Worm (Caenorhabditis elegans) whole organism, late embryonic: Measurements from ENCODE around the gene cest-3.
A peak's percentile ranks its signal among the peaks of the same experiment; 100 is the strongest.

Source experiments
- C08G9.2 ChIP-seq: sonication (generic microtip); optimal IDR thresholded peaks from 2 replicates; lab custom pipeline; 2016; ENCODE audit warnings: mild to moderate bottlenecking, missing genetic modification characterization, moderate library complexity, missing compliant biosample characterization
- C38D4.7 ChIP-seq: fragments of 200-800 bp; sonication (Bioruptor generic); optimal IDR thresholded peaks from 2 replicates; lab custom pipeline; 2018; ENCODE audit warnings: mild to moderate bottlenecking, missing genetic modification characterization, moderate library complexity, missing compliant biosample characterization
- K09A11.1 ChIP-seq: sonication (generic microtip); optimal IDR thresholded peaks from 2 replicates; lab custom pipeline; 2017; ENCODE audit warnings: antibody characterized with exemption, mild to moderate bottlenecking, missing genetic modification characterization, missing compliant biosample characterization; ENCODE audit not compliant: insufficient read depth
- T23F11.4 ChIP-seq: fragments of 200-800 bp; sonication (Bioruptor generic); optimal IDR thresholded peaks from 2 replicates; lab custom pipeline; 2018; ENCODE audit warnings: mild to moderate bottlenecking, missing genetic modification characterization, missing compliant biosample characterization
- Y22D7AL.16 ChIP-seq: sonication (generic microtip); optimal IDR thresholded peaks from 2 replicates; lab custom pipeline; 2016; ENCODE audit warnings: missing genetic modification characterization, missing compliant biosample characterization
- ahr-1 ChIP-seq: sonication (generic microtip); optimal IDR thresholded peaks from 2 replicates; lab custom pipeline; 2016; ENCODE audit warnings: missing genetic modification characterization, missing compliant biosample characterization
- ceh-14 ChIP-seq: sonication (generic microtip); optimal IDR thresholded peaks from 2 replicates; lab custom pipeline; 2016; ENCODE audit warnings: missing genotype, missing genetic modification characterization, missing compliant biosample characterization
- ceh-24 ChIP-seq: sonication (generic microtip); optimal IDR thresholded peaks from 2 replicates; lab custom pipeline; 2016; ENCODE audit warnings: mild to moderate bottlenecking, missing genetic modification characterization, missing compliant biosample characterization
- ceh-34 ChIP-seq: sonication (generic microtip); optimal IDR thresholded peaks from 2 replicates; lab custom pipeline; 2016; ENCODE audit warnings: mild to moderate bottlenecking, missing genetic modification characterization, missing compliant biosample characterization
- ceh-48 ChIP-seq: sonication (generic microtip); optimal IDR thresholded peaks from 2 replicates; lab custom pipeline; 2016; ENCODE audit warnings: missing genetic modification characterization, inconsistent platforms, missing compliant biosample characterization
- ceh-6 ChIP-seq: fragments of 200-800 bp; sonication (Bioruptor generic); optimal IDR thresholded peaks from 2 replicates; lab custom pipeline; 2018; ENCODE audit warnings: mild to moderate bottlenecking, missing genetic modification characterization, missing compliant biosample characterization
- dmd-4 ChIP-seq: sonication (generic microtip); optimal IDR thresholded peaks from 2 replicates; lab custom pipeline; 2016; ENCODE audit warnings: borderline replicate concordance, missing genetic modification characterization, missing compliant biosample characterization
- dve-1 ChIP-seq: sonication (generic microtip); optimal IDR thresholded peaks from 2 replicates; lab custom pipeline; 2017; ENCODE audit warnings: antibody characterized with exemption, mild to moderate bottlenecking, missing genetic modification characterization, missing compliant biosample characterization
- eyg-1 ChIP-seq: sonication (generic microtip); optimal IDR thresholded peaks from 2 replicates; lab custom pipeline; 2016; ENCODE audit warnings: missing genotype, missing genetic modification characterization, missing compliant biosample characterization
- fkh-10 ChIP-seq: fragments of 150-350 bp; optimal IDR thresholded peaks from 2 replicates; lab custom pipeline; 2014; ENCODE audit warnings: missing biosample characterization, missing genetic modification reagents, missing genetic modification characterization
- fkh-6 ChIP-seq: sonication (generic microtip); optimal IDR thresholded peaks from 2 replicates; lab custom pipeline; 2016; ENCODE audit warnings: missing genetic modification characterization, missing compliant biosample characterization
- hlh-13 ChIP-seq: fragments of 200-800 bp; sonication (Bioruptor generic); optimal IDR thresholded peaks from 2 replicates; lab custom pipeline; 2018; ENCODE audit warnings: mild to moderate bottlenecking, missing genetic modification characterization, missing compliant biosample characterization
- hlh-15 ChIP-seq: sonication (generic microtip); optimal IDR thresholded peaks from 2 replicates; lab custom pipeline; 2016; ENCODE audit warnings: missing genetic modification characterization, missing compliant biosample characterization
- hlh-30 ChIP-seq: sonication (generic microtip); optimal IDR thresholded peaks from 2 replicates; lab custom pipeline; 2017; ENCODE audit warnings: antibody characterized with exemption, missing genetic modification characterization, missing compliant biosample characterization; ENCODE audit not compliant: insufficient read depth
- hlh-8 ChIP-seq: sonication (generic microtip); optimal IDR thresholded peaks from 2 replicates; lab custom pipeline; 2016; ENCODE audit warnings: missing genotype, missing genetic modification characterization, missing compliant biosample characterization
- lim-6 ChIP-seq: sonication (generic microtip); optimal IDR thresholded peaks from 2 replicates; lab custom pipeline; 2016; ENCODE audit warnings: missing genetic modification characterization, missing compliant biosample characterization
- lin-11 ChIP-seq: fragments of 200-800 bp; sonication (Bioruptor generic); optimal IDR thresholded peaks from 2 replicates; lab custom pipeline; 2018; ENCODE audit warnings: mild to moderate bottlenecking, missing genetic modification characterization, missing compliant biosample characterization
- mec-3 ChIP-seq: sonication (generic microtip); optimal IDR thresholded peaks from 2 replicates; lab custom pipeline; 2016; ENCODE audit warnings: borderline replicate concordance, missing genetic modification characterization, missing compliant biosample characterization
- nfya-1 ChIP-seq: sonication (generic microtip); optimal IDR thresholded peaks from 2 replicates; lab custom pipeline; 2017; ENCODE audit warnings: missing genetic modification characterization, mild to moderate bottlenecking, missing compliant biosample characterization, antibody characterized with exemption, moderate library complexity
- nhr-11 ChIP-seq: fragments of 150-350 bp; optimal IDR thresholded peaks from 2 replicates; lab custom pipeline; 2014; ENCODE audit warnings: missing biosample characterization, missing genetic modification characterization
- pat-9 ChIP-seq: fragments of 200-800 bp; sonication (Bioruptor generic); optimal IDR thresholded peaks from 2 replicates; lab custom pipeline; 2018; ENCODE audit warnings: mild to moderate bottlenecking, missing genetic modification characterization, moderate library complexity, missing compliant biosample characterization
- pha-2 ChIP-seq: sonication (generic microtip); optimal IDR thresholded peaks from 2 replicates; lab custom pipeline; 2017; ENCODE audit warnings: mild to moderate bottlenecking, missing genetic modification characterization, missing compliant biosample characterization
- pha-4 ChIP-seq: fragments of 150-350 bp; optimal IDR thresholded peaks from 2 replicates; lab custom pipeline; 2018; ENCODE audit warnings: missing biosample characterization, missing genetic modification reagents, missing genetic modification characterization
- pqm-1 ChIP-seq: sonication (generic microtip); optimal IDR thresholded peaks from 2 replicates; lab custom pipeline; 2016; ENCODE audit warnings: missing genetic modification characterization, missing compliant biosample characterization
- ref-2 ChIP-seq: sonication (generic microtip); optimal IDR thresholded peaks from 2 replicates; lab custom pipeline; 2016; ENCODE audit warnings: missing genetic modification characterization, missing compliant biosample characterization
- rnt-1 ChIP-seq: sonication (generic microtip); optimal IDR thresholded peaks from 2 replicates; lab custom pipeline; 2016; ENCODE audit warnings: missing genetic modification characterization, missing compliant biosample characterization
- sdc-2 ChIP-seq: sonication (generic microtip); optimal IDR thresholded peaks from 2 replicates; lab custom pipeline; 2016; ENCODE audit warnings: missing genotype, missing genetic modification characterization, missing compliant biosample characterization
- sox-2 ChIP-seq: fragments of 200-800 bp; sonication (Bioruptor generic); IDR thresholded peaks from 2 replicates; pipeline ENCODE4 v1.3.6; 2022; ENCODE audit warnings: missing genetic modification reagents, missing genetic modification characterization, missing compliant biosample characterization
- sox-4 ChIP-seq: sonication (generic microtip); optimal IDR thresholded peaks from 2 replicates; lab custom pipeline; 2017; ENCODE audit warnings: mild to moderate bottlenecking, missing genetic modification characterization, inconsistent platforms, missing compliant biosample characterization
- syd-9 ChIP-seq: sonication (generic microtip); optimal IDR thresholded peaks from 2 replicates; lab custom pipeline; 2016; ENCODE audit warnings: mild to moderate bottlenecking, missing genetic modification characterization, moderate library complexity, missing compliant biosample characterization
- tbx-2 ChIP-seq: sonication (generic microtip); optimal IDR thresholded peaks from 2 replicates; lab custom pipeline; 2016; ENCODE audit warnings: missing genetic modification characterization, missing compliant biosample characterization
- ttx-3 ChIP-seq: sonication (generic microtip); optimal IDR thresholded peaks from 2 replicates; lab custom pipeline; 2016; ENCODE audit warnings: missing genetic modification reagents, missing genetic modification characterization, missing compliant biosample characterization
- unc-42 ChIP-seq: sonication (generic microtip); optimal IDR thresholded peaks from 2 replicates; lab custom pipeline; 2016; ENCODE audit warnings: missing genotype, missing genetic modification characterization, missing compliant biosample characterization
- unc-86 ChIP-seq: sonication (generic microtip); optimal IDR thresholded peaks from 2 replicates; lab custom pipeline; 2016; ENCODE audit warnings: missing genetic modification characterization, missing compliant biosample characterization
- zip-5 ChIP-seq: sonication (generic microtip); optimal IDR thresholded peaks from 2 replicates; lab custom pipeline; 2016; ENCODE audit warnings: missing genetic modification characterization, missing compliant biosample characterization

The cest-3 gene

ce11 chrX:12241457-12241856 is at the start of gene cest-3:
TSS of gene cest-3 (plus strand) at chrX:12241646.
- TF ChIP-seq K09A11.1 (tag; lab: Kevin White, UChicago), result no peak
- no peak for TF ChIP-seq C08G9.2 (tag; lab: Kevin White, UChicago)
- TF ChIP-seq syd-9, result no peak
- TF ChIP-seq hlh-15 (tag; lab: Kevin White, UChicago), result no peak
- no peak for TF ChIP-seq pat-9 (tag; lab: Kevin White, UChicago)
- no peak for TF ChIP-seq eyg-1 (tag; lab: Kevin White, UChicago)
- TF ChIP-seq ceh-48 (tag; lab: Kevin White, UChicago), result no peak
- TF ChIP-seq T23F11.4 (GFP tag; lab: Kevin White, UChicago), result no peak
- TF ChIP-seq nfya-1 (tag; lab: Kevin White, UChicago), result no peak
- TF ChIP-seq ceh-14 (tag; lab: Kevin White, UChicago), result no peak
- TF ChIP-seq zip-5 (tag; lab: Kevin White, UChicago), result no peak
- no peak for TF ChIP-seq ceh-6 (GFP tag; lab: Kevin White, UChicago)
- TF ChIP-seq hlh-8 (tag; lab: Kevin White, UChicago), result no peak
- TF ChIP-seq nhr-11 (tag; lab: Kevin White, UChicago), result no peak
- no peak for TF ChIP-seq ceh-24
- no peak for TF ChIP-seq unc-86
- no peak for TF ChIP-seq pqm-1 (tag; lab: Kevin White, UChicago)
- no peak for TF ChIP-seq pha-2 (tag; lab: Kevin White, UChicago)
- no peak for TF ChIP-seq fkh-6 (tag; lab: Kevin White, UChicago)

- TF ChIP-seq pha-4 (tag; lab: Kevin White, UChicago) (no peak), hlh-8 (tag; lab: Kevin White, UChicago) (no peak), ceh-24 (no peak), lin-11 (tag; lab: Kevin White, UChicago) (no peak), ttx-3 (no peak), ceh-34 (tag; lab: Kevin White, UChicago) (no peak), tbx-2 (no peak), C08G9.2 (tag; lab: Kevin White, UChicago) (no peak), syd-9 (no peak), dmd-4 (tag; lab: Kevin White, UChicago) (no peak), ref-2 (tag; lab: Kevin White, UChicago) (no peak), fkh-10 (no peak), nfya-1 (tag; lab: Kevin White, UChicago) (no peak), ahr-1 (tag; lab: Kevin White, UChicago) (no peak), ceh-14 (tag; lab: Kevin White, UChicago) (no peak)
These were observed 44.1 kb upstream of the cest-3 start for ce11 chrX:12197367-12197766.

DNA sequence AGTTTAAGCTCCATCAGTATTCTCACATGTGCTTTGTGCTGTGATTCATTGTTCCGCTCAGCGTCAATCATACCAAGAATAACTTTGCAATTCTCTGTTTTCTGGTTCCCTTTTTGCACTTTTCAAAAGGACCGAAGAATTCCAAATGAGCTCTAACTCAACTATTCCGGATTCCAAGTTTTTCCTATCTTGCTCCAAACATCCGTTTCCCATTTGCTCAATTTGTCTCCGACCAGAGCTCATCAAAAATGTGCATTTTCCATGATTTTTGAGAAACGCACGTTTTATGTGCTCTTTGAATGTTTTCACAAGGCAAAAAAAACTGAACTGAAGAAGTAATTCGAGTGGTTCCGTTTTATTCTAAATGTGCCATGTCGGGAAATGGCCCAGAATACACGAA is 43.1 kb upstream of the cest-3 start:
- TF ChIP-seq unc-42 (tag; lab: Kevin White, UChicago) (peak; percentile 22), hlh-30 (tag; lab: Kevin White, UChicago) (no peak)

ce11 chrX:12200577-12200976 is 40.9 kb upstream of the cest-3 start:
- TF ChIP-seq Y22D7AL.16 (no peak), sox-2 (GFP tag; lab: Robert Waterston, UW) (no peak), C38D4.7 (GFP tag; lab: Kevin White, UChicago) (no peak), mec-3 (no peak), pat-9 (tag; lab: Kevin White, UChicago) (no peak)

- TF ChIP-seq mec-3, result no peak
- TF ChIP-seq sox-4 (tag; lab: Kevin White, UChicago), result no peak
- no peak for TF ChIP-seq lim-6
- no peak for TF ChIP-seq rnt-1 (tag; lab: Kevin White, UChicago)
- no peak for TF ChIP-seq hlh-13 (GFP tag; lab: Kevin White, UChicago)
- TF ChIP-seq dve-1 (tag; lab: Kevin White, UChicago), result no peak
- TF ChIP-seq sdc-2, result no peak
- no peak for TF ChIP-seq ceh-34 (tag; lab: Kevin White, UChicago)
These were observed 40.0 kb upstream of the cest-3 start for ce11 chrX:12201435-12201834.
